Worm (Caenorhabditis elegans) whole organism, young adult: ENCODE measurements around the gene pqn-10.
A peak's percentile ranks its signal among the peaks of the same experiment; 100 is the strongest.

ENCODE experiments used
- B0035.1 ChIP-seq: sonication (generic microtip); optimal IDR thresholded peaks from 2 replicates; lab custom pipeline; 2016; ENCODE audit warnings: missing genetic modification characterization, mild to moderate bottlenecking, missing compliant biosample characterization, missing genotype, missing genetic modification reagents
- B0261.1 ChIP-seq: sonication (generic microtip); optimal IDR thresholded peaks from 2 replicates; lab custom pipeline; 2016; ENCODE audit warnings: mild to moderate bottlenecking, missing genetic modification characterization, moderate library complexity, missing compliant biosample characterization
- B0336.3 ChIP-seq: fragments of 200-800 bp; sonication (Bioruptor generic); IDR thresholded peaks from 2 replicates; pipeline ENCODE4 v1.3.6; 2022; ENCODE audit warnings: missing genetic modification characterization, missing compliant biosample characterization
- F23B12.7 ChIP-seq: sonication (generic microtip); optimal IDR thresholded peaks from 2 replicates; lab custom pipeline; 2017; ENCODE audit warnings: missing genetic modification characterization, mild to moderate bottlenecking, missing compliant biosample characterization, antibody characterized with exemption, moderate library complexity; ENCODE audit not compliant: insufficient read depth
- F55B11.4 ChIP-seq: sonication (generic microtip); optimal IDR thresholded peaks from 2 replicates; lab custom pipeline; 2016; ENCODE audit warnings: missing compliant biosample characterization, missing genetic modification characterization, borderline replicate concordance; ENCODE audit not compliant: insufficient read depth
- K11D2.4 ChIP-seq: fragments of 200-800 bp; sonication (Bioruptor generic); IDR thresholded peaks from 2 replicates; pipeline ENCODE4 v1.3.6; 2022; ENCODE audit warnings: missing genetic modification reagents, missing genetic modification characterization, missing compliant biosample characterization
- ccch-3 ChIP-seq: fragments of 200-800 bp; sonication (Bioruptor generic); optimal IDR thresholded peaks from 2 replicates; lab custom pipeline; 2018; ENCODE audit warnings: mild to moderate bottlenecking, missing genetic modification characterization, missing compliant biosample characterization
- cebp-2 ChIP-seq: fragments of 200-800 bp; sonication (Bioruptor generic); IDR thresholded peaks from 2 replicates; pipeline ENCODE4 v1.3.6; 2022; ENCODE audit warnings: missing genetic modification characterization, missing compliant biosample characterization
- chd-7 ChIP-seq: sonication (generic microtip); optimal IDR thresholded peaks from 2 replicates; lab custom pipeline; 2016; ENCODE audit warnings: mild to moderate bottlenecking, missing genetic modification characterization, moderate library complexity, missing compliant biosample characterization
- egl-18 ChIP-seq: fragments of 200-800 bp; sonication (Bioruptor generic); IDR thresholded peaks from 2 replicates; pipeline ENCODE4 v1.3.6; 2022; ENCODE audit warnings: missing genetic modification reagents, missing genetic modification characterization, missing compliant biosample characterization
- fkh-3 ChIP-seq: sonication (generic microtip); optimal IDR thresholded peaks from 2 replicates; lab custom pipeline; 2016; ENCODE audit warnings: mild to moderate bottlenecking, missing genetic modification characterization, missing compliant biosample characterization
- him-1 ChIP-seq: sonication (generic microtip); optimal IDR thresholded peaks from 2 replicates; lab custom pipeline; 2016; ENCODE audit warnings: missing genotype, missing genetic modification reagents, missing genetic modification characterization, missing compliant biosample characterization
- hlh-12 ChIP-seq: sonication (generic microtip); optimal IDR thresholded peaks from 2 replicates; lab custom pipeline; 2016; ENCODE audit warnings: missing genetic modification characterization, missing compliant biosample characterization
- hmg-20 ChIP-seq: fragments of 200-800 bp; sonication (Bioruptor generic); IDR thresholded peaks from 2 replicates; pipeline ENCODE4 v1.3.6; 2022; ENCODE audit warnings: missing genetic modification reagents, missing genetic modification characterization, missing compliant biosample characterization
- lin-26 ChIP-seq: fragments of 200-800 bp; sonication (Bioruptor generic); IDR thresholded peaks from 2 replicates; pipeline ENCODE4 v1.3.6; 2022; ENCODE audit warnings: missing genetic modification reagents, missing genetic modification characterization, missing compliant biosample characterization
- lin-35 ChIP-seq, 3 experiments: fragments of 150-350 bp in 2 of 3; sonication (generic microtip) in 1 of 3; optimal IDR thresholded peaks; 2 replicates each; lab custom pipeline; 2014 to 2018; ENCODE audit warnings: missing biosample characterization in 3 of 3, missing genetic modification characterization in 3 of 3, missing genetic modification reagents in 3 of 3
- lsl-1 ChIP-seq: fragments of 200-800 bp; sonication (Bioruptor generic); optimal IDR thresholded peaks from 2 replicates; lab custom pipeline; 2018; ENCODE audit warnings: mild to moderate bottlenecking, missing genetic modification characterization, moderate library complexity, missing compliant biosample characterization
- madf-10 ChIP-seq: sonication (generic microtip); optimal IDR thresholded peaks from 2 replicates; lab custom pipeline; 2016; ENCODE audit warnings: mild to moderate bottlenecking, missing genetic modification characterization, missing compliant biosample characterization
- madf-6 ChIP-seq: fragments of 200-800 bp; sonication (Bioruptor generic); IDR thresholded peaks from 2 replicates; pipeline ENCODE4 v1.3.6; 2022; ENCODE audit warnings: missing genetic modification reagents, missing genetic modification characterization, missing compliant biosample characterization
- mes-4 ChIP-seq: sonication (generic microtip); optimal IDR thresholded peaks from 2 replicates; lab custom pipeline; 2016; ENCODE audit warnings: missing genotype, missing genetic modification characterization, missing compliant biosample characterization
- nfya-2 ChIP-seq: fragments of 200-800 bp; sonication (Bioruptor generic); IDR thresholded peaks from 2 replicates; pipeline ENCODE4 v1.3.6; 2022; ENCODE audit warnings: missing genetic modification reagents, missing genetic modification characterization, missing compliant biosample characterization
- rec-8 ChIP-seq, 2 experiments: sonication (generic microtip); optimal IDR thresholded peaks; 2 replicates each; lab custom pipeline; 2016; ENCODE audit warnings: mild to moderate bottlenecking in 2 of 2, missing genetic modification characterization in 2 of 2, missing genetic modification reagents in 2 of 2, missing genotype in 2 of 2, missing biosample characterization in 1 of 2, missing compliant biosample characterization in 1 of 2, moderate library complexity in 1 of 2
- repo-1 ChIP-seq: sonication (generic microtip); optimal IDR thresholded peaks from 2 replicates; lab custom pipeline; 2017; ENCODE audit warnings: mild to moderate bottlenecking, missing genetic modification characterization, missing compliant biosample characterization
- rpc-1 ChIP-seq, 2 experiments: fragments of 150-350 bp in 1 of 2; sonication (generic microtip) in 1 of 2; optimal IDR thresholded peaks; 2 replicates each; lab custom pipeline; 2014 to 2018; ENCODE audit warnings: missing biosample characterization in 1 of 2, missing genetic modification characterization in 1 of 2, missing genetic modification reagents in 1 of 2, missing genotype in 1 of 2
- snpc-3.4 ChIP-seq: sonication (generic microtip); optimal IDR thresholded peaks from 2 replicates; lab custom pipeline; 2017; ENCODE audit warnings: missing genetic modification characterization, mild to moderate bottlenecking, missing compliant biosample characterization, antibody characterized with exemption, moderate library complexity, missing genotype, missing genetic modification reagents
- tbp1 ChIP-seq: fragments of 200-800 bp; sonication (Bioruptor generic); optimal IDR thresholded peaks from 2 replicates; lab custom pipeline; 2018; ENCODE audit warnings: mild to moderate bottlenecking, missing genetic modification characterization, missing compliant biosample characterization
- tbx-9 ChIP-seq: sonication (generic microtip); optimal IDR thresholded peaks from 2 replicates; lab custom pipeline; 2016; ENCODE audit warnings: borderline replicate concordance, missing genetic modification characterization, inconsistent platforms, missing compliant biosample characterization
- unc-62 ChIP-seq: fragments of 150-350 bp; optimal IDR thresholded peaks from 2 replicates; lab custom pipeline; 2014; ENCODE audit warnings: missing biosample characterization, missing genetic modification reagents, missing genetic modification characterization
- xnd-1 ChIP-seq: sonication (generic microtip); optimal IDR thresholded peaks from 2 replicates; lab custom pipeline; 2016; ENCODE audit warnings: missing genotype, missing genetic modification reagents, missing genetic modification characterization, missing compliant biosample characterization
- ztf-25 ChIP-seq: fragments of 200-800 bp; sonication (Bioruptor generic); IDR thresholded peaks from 2 replicates; pipeline ENCODE4 v1.3.6; 2022; ENCODE audit warnings: missing genetic modification reagents, missing genetic modification characterization, missing compliant biosample characterization
- ztf-6 ChIP-seq: fragments of 200-800 bp; sonication (Bioruptor generic); IDR thresholded peaks from 2 replicates; pipeline ENCODE4 v1.3.6; 2022; ENCODE audit warnings: missing genetic modification reagents, missing genetic modification characterization, missing compliant biosample characterization

The pqn-10 gene

ce11 chrIII:6507832-6508231, 20.2 kb upstream of the pqn-10 start, which contains the start of gene F23F12.12:
Gene F23F12.12, plus strand, starts transcription at chrIII:6508132.
- no peak for TF ChIP-seq chd-7 (tag; lab: Kevin White, UChicago)
- no peak for TF ChIP-seq repo-1
- no peak for TF ChIP-seq unc-62 (GFP tag; lab: Kevin White, UChicago)
- no peak for TF ChIP-seq nfya-2 (GFP tag; lab: Robert Waterston, UW)
- TF ChIP-seq K11D2.4 (GFP tag; lab: Robert Waterston, UW) = no peak
- TF ChIP-seq B0035.1 (tag; lab: Kevin White, UChicago) = no peak
- TF ChIP-seq ccch-3 (GFP tag; lab: Kevin White, UChicago) = no peak
- TF ChIP-seq lsl-1 (GFP tag; lab: Kevin White, UChicago) = no peak
- TF ChIP-seq mes-4 (tag; lab: Kevin White, UChicago) = no peak
- no peak for TF ChIP-seq lin-26 (GFP tag; lab: Robert Waterston, UW)
- no peak for TF ChIP-seq xnd-1 (tag; lab: Kevin White, UChicago)
- no peak for TF ChIP-seq him-1 (tag; lab: Kevin White, UChicago)
- no peak for TF ChIP-seq lin-35 (GFP tag; optimal IDR thresholded peaks at IDR 0.05; lab: Kevin White, UChicago)
- TF ChIP-seq hlh-12 (tag; lab: Kevin White, UChicago) = no peak
- no peak for TF ChIP-seq B0336.3 (GFP tag; lab: Robert Waterston, UW)
- TF ChIP-seq fkh-3 = no peak
- TF ChIP-seq cebp-2 (GFP tag; lab: Robert Waterston, UW) = no peak
- TF ChIP-seq ztf-6 (GFP tag; lab: Robert Waterston, UW) = no peak

ce11 chrIII:6508327-6508726, 19.7 kb upstream of the pqn-10 start:
- TF ChIP-seq him-1 (tag; lab: Kevin White, UChicago) = no peak
- no peak for TF ChIP-seq rec-8 (tag; optimal IDR thresholded peaks at IDR 0.05; lab: Kevin White, UChicago)
- TF ChIP-seq madf-6 (GFP tag; lab: Robert Waterston, UW) = no peak
- no peak for TF ChIP-seq snpc-3.4 (tag; lab: Kevin White, UChicago)
- TF ChIP-seq B0035.1 (tag; lab: Kevin White, UChicago) = no peak

- TF ChIP-seq madf-10 (tag; lab: Kevin White, UChicago) (no peak), lin-26 (GFP tag; lab: Robert Waterston, UW) (peak; percentile 46)
Observed at ce11 chrIII:6509301-6509700, 18.7 kb upstream of the pqn-10 start.

- peak; percentile 33 for TF ChIP-seq F23B12.7 (tag; lab: Kevin White, UChicago)
- TF ChIP-seq him-1 (tag; lab: Kevin White, UChicago) = peak; percentile 70
- TF ChIP-seq ztf-25 (GFP tag; lab: Robert Waterston, UW) = peak; percentile 36; the same call in 1 of the 2 replicates
- peak; percentile 44 for TF ChIP-seq rpc-1 (optimal IDR thresholded peaks at IDR 0.05; lab: Kevin White, UChicago)
- TF ChIP-seq rpc-1 (tag; optimal IDR thresholded peaks at IDR 0.05; lab: Kevin White, UChicago) = peak; percentile 75
- TF ChIP-seq B0261.1 = peak; percentile 56
- peak; percentile 81 for TF ChIP-seq tbp1 (GFP tag; lab: Kevin White, UChicago)
- peak; percentile 73 for TF ChIP-seq lin-26 (GFP tag; lab: Robert Waterston, UW)
Observed at ce11 chrIII:6513759-6514158, 14.2 kb upstream of the pqn-10 start.

- TF ChIP-seq xnd-1 (tag; lab: Kevin White, UChicago) (no peak), egl-18 (no peak), lin-35 (GFP tag; optimal IDR thresholded peaks at IDR 0.05; lab: Kevin White, UChicago) (no peak), F55B11.4 (tag; lab: Kevin White, UChicago) (no peak), B0336.3 (GFP tag; lab: Robert Waterston, UW) (no peak), tbx-9 (no peak), hmg-20 (GFP tag; lab: Robert Waterston, UW) (no peak), lsl-1 (GFP tag; lab: Kevin White, UChicago) (no peak)
Observed at ce11 chrIII:6514673-6515072, 13.3 kb upstream of the pqn-10 start, which contains the start of gene acr-5. Gene acr-5, minus strand, starts transcription at chrIII:6514773.
